Worm (Caenorhabditis elegans) whole organism, mixed stage, embryonic: ENCODE measurements around the gene col-124.

Experiments
- M03D4.4 ChIP-seq: sonication (generic microtip); optimal IDR thresholded peaks from 2 replicates; lab custom pipeline; 2017; ENCODE audit warnings: mild to moderate bottlenecking, missing genetic modification characterization, missing compliant biosample characterization
- bed-3 ChIP-seq: fragments of 200-800 bp; sonication (Bioruptor generic); optimal IDR thresholded peaks from 3 replicates; lab custom pipeline; 2018; ENCODE audit warnings: mild to moderate bottlenecking, missing genetic modification characterization, moderate library complexity, missing compliant biosample characterization
- blmp-1 ChIP-seq: fragments of 150-350 bp; optimal IDR thresholded peaks from 2 replicates; lab custom pipeline; 2014; ENCODE audit warnings: missing biosample characterization, missing genetic modification characterization
- ceh-39 ChIP-seq: fragments of 150-350 bp; optimal IDR thresholded peaks from 2 replicates; lab custom pipeline; 2014; ENCODE audit warnings: missing biosample characterization, missing genetic modification characterization
- ceh-43 ChIP-seq: fragments of 200-800 bp; sonication (Bioruptor generic); optimal IDR thresholded peaks from 2 replicates; lab custom pipeline; 2018; ENCODE audit warnings: mild to moderate bottlenecking, missing genetic modification characterization, moderate library complexity, missing compliant biosample characterization
- ceh-83 ChIP-seq: fragments of 200-800 bp; sonication (Bioruptor generic); optimal IDR thresholded peaks from 2 replicates; lab custom pipeline; 2018; ENCODE audit warnings: mild to moderate bottlenecking, missing genetic modification characterization, missing compliant biosample characterization
- ces-1 ChIP-seq: fragments of 150-350 bp; optimal IDR thresholded peaks from 2 replicates; lab custom pipeline; 2014; ENCODE audit warnings: missing biosample characterization, missing genetic modification reagents, missing genetic modification characterization
- cnd-1 ChIP-seq: fragments of 200-800 bp; sonication (Bioruptor generic); optimal IDR thresholded peaks from 2 replicates; lab custom pipeline; 2018; ENCODE audit warnings: mild to moderate bottlenecking, missing genetic modification characterization, missing compliant biosample characterization
- drap-1 ChIP-seq: fragments of 200-800 bp; sonication (Bioruptor generic); optimal IDR thresholded peaks from 3 replicates; lab custom pipeline; 2018; ENCODE audit warnings: mild to moderate bottlenecking, missing genetic modification characterization, missing compliant biosample characterization
- elt-1 ChIP-seq: sonication (generic microtip); optimal IDR thresholded peaks from 2 replicates; lab custom pipeline; 2017; ENCODE audit warnings: missing genetic modification characterization, mild to moderate bottlenecking, missing compliant biosample characterization, antibody characterized with exemption, moderate library complexity, borderline replicate concordance; ENCODE audit not compliant: insufficient read depth
- elt-3 ChIP-seq: fragments of 150-350 bp; optimal IDR thresholded peaks from 2 replicates; lab custom pipeline; 2014; ENCODE audit warnings: missing biosample characterization, missing genetic modification characterization
- flh-1 ChIP-seq: fragments of 200-800 bp; sonication (Bioruptor generic); optimal IDR thresholded peaks from 2 replicates; lab custom pipeline; 2018; ENCODE audit warnings: mild to moderate bottlenecking, missing genetic modification characterization, moderate library complexity, missing compliant biosample characterization
- ham-2 ChIP-seq: fragments of 200-800 bp; sonication (Bioruptor generic); optimal IDR thresholded peaks from 2 replicates; lab custom pipeline; 2018; ENCODE audit warnings: mild to moderate bottlenecking, missing genetic modification characterization, missing compliant biosample characterization
- hlh-1 ChIP-seq: fragments of 150-350 bp; optimal IDR thresholded peaks from 2 replicates; lab custom pipeline; 2014; ENCODE audit warnings: missing biosample characterization, missing genetic modification reagents, missing genetic modification characterization
- lin-13 ChIP-seq: fragments of 150-350 bp; optimal IDR thresholded peaks from 2 replicates; lab custom pipeline; 2014; ENCODE audit warnings: missing biosample characterization, missing genetic modification characterization
- lin-32 ChIP-seq: fragments of 200-800 bp; sonication (Bioruptor generic); optimal IDR thresholded peaks from 2 replicates; lab custom pipeline; 2018; ENCODE audit warnings: mild to moderate bottlenecking, missing genetic modification characterization, missing compliant biosample characterization
- lsy-2 ChIP-seq: fragments of 150-350 bp; optimal IDR thresholded peaks from 2 replicates; lab custom pipeline; 2014; ENCODE audit warnings: missing biosample characterization, missing genetic modification characterization
- mab-5 ChIP-seq: fragments of 150-350 bp; optimal IDR thresholded peaks from 2 replicates; lab custom pipeline; 2014; ENCODE audit warnings: missing biosample characterization, missing genetic modification characterization
- mep-1 ChIP-seq: fragments of 150-350 bp; optimal IDR thresholded peaks from 2 replicates; lab custom pipeline; 2017; ENCODE audit warnings: missing biosample characterization, missing genetic modification reagents, missing genetic modification characterization, inconsistent platforms
- mls-2 ChIP-seq: sonication (generic microtip); optimal IDR thresholded peaks from 2 replicates; lab custom pipeline; 2016; ENCODE audit warnings: mild to moderate bottlenecking, missing genetic modification characterization, moderate library complexity, missing compliant biosample characterization
- nhr-12 ChIP-seq: fragments of 150-350 bp; optimal IDR thresholded peaks from 2 replicates; lab custom pipeline; 2014; ENCODE audit warnings: missing biosample characterization, missing genetic modification characterization
- nhr-2 ChIP-seq: fragments of 150-350 bp; optimal IDR thresholded peaks from 2 replicates; lab custom pipeline; 2014; ENCODE audit warnings: missing biosample characterization, missing genetic modification characterization
- nhr-237 ChIP-seq: fragments of 150-350 bp; optimal IDR thresholded peaks from 2 replicates; lab custom pipeline; 2014; ENCODE audit warnings: missing biosample characterization, missing genetic modification characterization
- nhr-28 ChIP-seq: fragments of 150-350 bp; optimal IDR thresholded peaks from 2 replicates; lab custom pipeline; 2014; ENCODE audit warnings: missing biosample characterization, missing genetic modification characterization
- nhr-76 ChIP-seq: sonication (generic microtip); optimal IDR thresholded peaks from 2 replicates; lab custom pipeline; 2017; ENCODE audit warnings: missing biosample characterization, missing genetic modification characterization
- pha-4 ChIP-seq: fragments of 150-350 bp; optimal IDR thresholded peaks from 2 replicates; lab custom pipeline; 2018; ENCODE audit warnings: missing biosample characterization, missing genetic modification reagents, missing genetic modification characterization
- sem-2 ChIP-seq: fragments of 200-800 bp; sonication (Bioruptor generic); optimal IDR thresholded peaks from 2 replicates; lab custom pipeline; 2018; ENCODE audit warnings: mild to moderate bottlenecking, missing genetic modification characterization, missing compliant biosample characterization
- snpc-4 ChIP-seq: fragments of 150-350 bp; optimal IDR thresholded peaks from 2 replicates; lab custom pipeline; 2014; ENCODE audit warnings: missing biosample characterization, missing genetic modification characterization
- sptf-1 ChIP-seq: sonication (generic microtip); optimal IDR thresholded peaks from 2 replicates; lab custom pipeline; 2017; ENCODE audit warnings: mild to moderate bottlenecking, missing genetic modification characterization, moderate library complexity, missing compliant biosample characterization
- tbx-8 ChIP-seq: fragments of 200-800 bp; sonication (Bioruptor generic); optimal IDR thresholded peaks from 2 replicates; lab custom pipeline; 2018; ENCODE audit warnings: mild to moderate bottlenecking, missing genetic modification characterization, moderate library complexity, missing compliant biosample characterization
- unc-120 ChIP-seq: sonication (generic microtip); optimal IDR thresholded peaks from 2 replicates; lab custom pipeline; 2017; ENCODE audit warnings: missing genetic modification characterization, missing compliant biosample characterization; ENCODE audit not compliant: poor library complexity, severe bottlenecking
- unc-39 ChIP-seq: fragments of 150-350 bp; optimal IDR thresholded peaks from 2 replicates; lab custom pipeline; 2014; ENCODE audit warnings: missing biosample characterization, missing genetic modification characterization
- unc-62 ChIP-seq: fragments of 150-350 bp; optimal IDR thresholded peaks from 2 replicates; lab custom pipeline; 2014; ENCODE audit warnings: missing biosample characterization, missing genetic modification reagents, missing genetic modification characterization
- zip-8 ChIP-seq: fragments of 150-350 bp; optimal IDR thresholded peaks from 2 replicates; lab custom pipeline; 2014; ENCODE audit warnings: missing biosample characterization, missing genetic modification characterization
- ztf-11 ChIP-seq: fragments of 150-350 bp; optimal IDR thresholded peaks from 2 replicates; lab custom pipeline; 2014; ENCODE audit warnings: missing biosample characterization, missing genetic modification characterization

Gene col-124

ce11 chrIV:10176252-10176730, 40.0 kb upstream of the col-124 start, which contains the start of gene rack-1:
rack-1 (plus strand) TSS chrIV:10176680.
- TF ChIP-seq pha-4 (tag; lab: Kevin White, UChicago), result peak; percentile 48
- no peak for TF ChIP-seq lin-13 (tag; lab: Kevin White, UChicago)
- peak; percentile 64 for TF ChIP-seq mep-1 (tag; lab: Kevin White, UChicago)
- TF ChIP-seq nhr-237 (tag; lab: Kevin White, UChicago), result peak; percentile 33
- TF ChIP-seq unc-62, result peak; percentile 4
- TF ChIP-seq ceh-39 (tag; lab: Kevin White, UChicago), result peak; percentile 27
- TF ChIP-seq ces-1 (GFP tag; lab: Kevin White, UChicago), result peak; percentile 83
- TF ChIP-seq nhr-28 (tag; lab: Kevin White, UChicago), result no peak
- TF ChIP-seq lsy-2 (tag; lab: Kevin White, UChicago), result peak; percentile 59

DNA sequence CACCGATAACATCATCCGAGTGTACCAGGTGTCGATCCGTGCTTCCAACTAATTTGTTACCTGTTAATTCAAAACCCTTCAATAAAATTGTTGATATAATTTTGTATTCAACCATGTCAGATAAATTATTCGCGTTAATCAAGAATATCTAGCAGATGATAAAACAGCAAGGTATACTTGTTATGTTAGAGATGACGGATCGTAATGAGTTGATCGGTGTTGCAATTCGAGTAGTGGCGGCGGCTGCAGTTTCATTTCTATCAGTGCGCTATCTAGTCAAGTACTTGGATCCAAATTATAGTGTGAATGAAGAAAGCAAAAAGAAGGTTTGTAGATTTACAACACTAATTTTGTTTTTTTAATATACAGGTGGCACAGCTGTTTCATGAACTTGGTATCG, 38.5 kb upstream of the col-124 start, which contains the start of gene mspn-1:
TSS of gene mspn-1 (plus strand) at position 190 of the 400 bp plus-strand sequence.
- TF ChIP-seq blmp-1 (tag; lab: Kevin White, UChicago) (no peak), ceh-83 (GFP tag; lab: Kevin White, UChicago) (no peak), cnd-1 (tag; lab: Kevin White, UChicago) (no peak), flh-1 (GFP tag; lab: Kevin White, UChicago) (no peak), tbx-8 (no peak), lin-32 (GFP tag; lab: Kevin White, UChicago) (no peak), mab-5 (tag; lab: Kevin White, UChicago) (no peak), lsy-2 (tag; lab: Kevin White, UChicago) (no peak), nhr-76 (tag; lab: Kevin White, UChicago) (no peak), bed-3 (GFP tag; lab: Kevin White, UChicago) (no peak), nhr-28 (tag; lab: Kevin White, UChicago) (no peak)

DNA sequence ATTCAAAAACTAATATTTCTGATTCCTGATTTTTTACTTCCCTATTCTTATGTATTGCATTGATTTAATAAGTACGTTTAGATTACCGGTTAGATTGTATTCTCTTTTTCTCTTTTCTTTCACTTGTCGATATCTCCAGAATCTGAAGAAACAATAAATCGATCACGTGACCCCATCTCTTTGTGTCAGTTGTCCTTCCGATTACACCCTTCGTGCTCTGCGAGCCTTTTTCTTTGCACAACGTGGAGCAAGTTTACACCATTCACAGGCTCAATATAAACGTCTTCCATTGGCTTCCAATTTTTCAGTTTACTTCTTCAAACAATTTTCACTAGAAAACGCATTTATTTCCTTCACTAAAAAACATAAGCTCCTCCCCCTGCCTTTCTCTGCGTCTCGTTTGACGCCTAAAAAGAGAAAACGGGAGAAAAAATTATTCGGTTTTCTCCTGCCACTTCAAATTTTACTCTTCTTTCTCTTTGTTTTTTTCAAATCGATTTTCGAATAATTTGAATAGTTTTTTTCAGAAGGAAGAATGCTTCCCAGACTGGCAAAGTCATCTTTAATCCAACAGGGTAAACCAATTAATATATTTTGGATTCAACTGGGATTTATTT, 36.0 kb upstream of the col-124 start, which contains the start of gene gta-1:
TSS of gene gta-1 (plus strand) at position 528 of the 617 bp plus-strand sequence.
- TF ChIP-seq ceh-39 (tag; lab: Kevin White, UChicago) (no peak), nhr-237 (tag; lab: Kevin White, UChicago) (no peak), sptf-1 (tag; lab: Kevin White, UChicago) (no peak), unc-120 (tag; lab: Kevin White, UChicago) (peak; percentile 42), snpc-4 (no peak), nhr-2 (tag; lab: Kevin White, UChicago) (no peak), mls-2 (tag; lab: Kevin White, UChicago) (no peak), drap-1 (GFP tag; lab: Kevin White, UChicago) (no peak), elt-3 (tag; lab: Kevin White, UChicago) (no peak), cnd-1 (tag; lab: Kevin White, UChicago) (no peak), lin-13 (tag; lab: Kevin White, UChicago) (no peak), bed-3 (GFP tag; lab: Kevin White, UChicago) (no peak), lsy-2 (tag; lab: Kevin White, UChicago) (no peak), tbx-8 (no peak), M03D4.4 (tag; lab: Kevin White, UChicago) (no peak), flh-1 (GFP tag; lab: Kevin White, UChicago) (no peak), mab-5 (tag; lab: Kevin White, UChicago) (no peak), ceh-83 (GFP tag; lab: Kevin White, UChicago) (no peak), zip-8 (no peak), mep-1 (tag; lab: Kevin White, UChicago) (no peak), ztf-11 (tag; lab: Kevin White, UChicago) (no peak), elt-1 (no peak), ces-1 (GFP tag; lab: Kevin White, UChicago) (peak; percentile 35), pha-4 (tag; lab: Kevin White, UChicago) (no peak), lin-32 (GFP tag; lab: Kevin White, UChicago) (no peak), nhr-12 (tag; lab: Kevin White, UChicago) (no peak), nhr-28 (tag; lab: Kevin White, UChicago) (no peak), unc-39 (tag; lab: Kevin White, UChicago) (no peak), sem-2 (GFP tag; lab: Kevin White, UChicago) (no peak), unc-62 (peak; percentile 44), nhr-76 (tag; lab: Kevin White, UChicago) (no peak), ham-2 (no peak), ceh-43 (GFP tag; lab: Kevin White, UChicago) (no peak), hlh-1 (tag; lab: Kevin White, UChicago) (peak; percentile 98), blmp-1 (tag; lab: Kevin White, UChicago) (no peak)
